Fruit fly (Drosophila melanogaster) whole organism: ENCODE results near the gene CG3123.

Source experiments
- CG8478 ChIP-seq: fragments of >200 bp; optimal IDR thresholded peaks from 2 replicates; lab custom pipeline; 2018; ENCODE audit warnings: inconsistent platforms
- Dll ChIP-seq: fragments of >200 bp; optimal IDR thresholded peaks from 2 replicates; lab custom pipeline; 2017
- EcR ChIP-seq, 2 experiments: fragments of >200 bp; optimal IDR thresholded peaks; 2 replicates each; lab custom pipeline; 2017; ENCODE audit warnings: missing biosample characterization in 2 of 2, missing genetic modification characterization in 2 of 2, missing genetic modification reagents in 2 of 2
- pan ChIP-seq: fragments of >200 bp; optimal IDR thresholded peaks from 2 replicates; lab custom pipeline; 2017
- psq ChIP-seq: fragments of >200 bp; optimal IDR thresholded peaks from 2 replicates; lab custom pipeline; 2017
- usp ChIP-seq: fragments of >200 bp; optimal IDR thresholded peaks from 2 replicates; lab custom pipeline; 2017; ENCODE audit warnings: missing biosample characterization, missing genetic modification characterization, mixed read lengths

DNA sequence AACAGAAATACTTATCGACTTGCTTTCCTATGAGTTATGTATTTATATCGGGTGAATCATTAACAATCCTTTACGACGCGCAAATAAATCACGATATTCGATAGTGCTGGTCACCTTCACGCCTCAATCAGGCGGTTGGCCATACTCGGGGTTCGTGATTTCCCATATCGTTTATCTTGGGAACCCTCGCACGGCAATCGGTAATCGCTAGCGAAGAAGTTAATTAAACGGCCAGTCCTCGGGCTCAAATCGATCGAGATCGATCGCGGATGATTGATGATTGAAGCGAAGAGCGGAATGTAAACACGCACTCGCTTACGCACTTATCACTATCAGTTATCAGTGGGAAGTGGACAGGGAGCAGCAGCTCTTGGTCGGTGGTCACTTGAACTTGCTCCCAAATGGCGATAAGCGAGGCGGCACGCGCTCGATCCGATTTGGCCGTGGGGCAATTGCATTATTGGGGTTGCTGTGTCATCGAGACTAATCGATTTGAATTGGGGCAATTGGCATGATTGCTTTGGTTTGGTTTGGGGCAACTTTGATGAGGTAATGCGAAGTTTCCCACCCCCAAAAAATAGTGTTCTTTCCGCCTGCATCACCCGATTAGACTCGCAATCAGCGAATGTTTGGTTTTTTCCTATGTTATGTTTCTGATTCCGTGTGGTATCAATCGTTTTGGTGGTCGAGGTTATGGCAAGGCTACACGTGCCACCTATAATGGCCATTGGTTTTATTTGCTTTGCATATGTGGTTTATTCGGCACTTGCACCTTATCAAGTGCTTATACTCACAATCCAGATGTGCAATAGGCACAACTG is 24.1 kb downstream of the CG3123 start:
- TF ChIP-seq psq (lab: Kevin White, UChicago): no peak
- TF ChIP-seq Dll (lab: Kevin White, UChicago): no peak
- TF ChIP-seq usp (GFP tag; lab: Kevin White, UChicago): no peak
- no peak for TF ChIP-seq EcR (GFP tag; optimal IDR thresholded peaks at IDR 0.05; lab: Kevin White, UChicago)
- no peak for TF ChIP-seq pan
- TF ChIP-seq CG8478 (lab: Kevin White, UChicago): no peak
